Worm (Caenorhabditis elegans): ENCODE data around the gene T01C3.3.

DNA sequence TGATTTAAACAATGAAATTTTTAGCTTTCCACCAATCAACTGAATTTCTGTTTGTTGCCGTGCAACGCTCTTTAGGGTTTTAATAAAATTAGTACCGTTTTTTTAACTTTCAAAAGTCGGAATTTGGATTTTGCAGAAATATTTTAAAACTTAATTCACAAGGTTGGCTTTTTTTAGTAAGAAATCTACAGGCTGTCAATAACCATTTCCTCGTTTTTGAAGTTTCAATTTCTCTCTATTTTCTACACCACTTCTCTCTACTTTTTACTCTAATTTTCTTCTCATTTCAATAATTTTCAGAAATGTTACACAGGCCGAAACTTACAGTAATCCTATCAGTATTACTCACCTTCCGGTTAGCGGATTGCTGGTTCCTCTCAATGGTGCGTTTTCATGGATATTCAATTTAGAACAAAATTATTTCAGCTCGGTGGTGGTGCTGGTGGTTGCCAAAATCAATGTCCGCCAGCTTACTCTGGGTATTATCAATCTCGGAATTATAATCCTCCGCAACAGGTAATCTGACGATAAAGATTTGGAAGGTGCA, 14.2 kb downstream of the T01C3.3 start, which contains the start of the genes grd-12 and F02D8.1:
- TF ChIP-seq hlh-11 (tag; optimal IDR thresholded peaks at IDR 0.05) = no peak
- TF ChIP-seq nhr-11 (tag; optimal IDR thresholded peaks at IDR 0.05) = no peak
- TF ChIP-seq pha-4 (GFP tag; IDR thresholded peaks at IDR 0.05) = no peak
- TF ChIP-seq pha-4 (tag; optimal IDR thresholded peaks at IDR 0.05) = no peak
- no peak for TF ChIP-seq Y75B8A.6 (GFP tag; IDR thresholded peaks at IDR 0.05)
- TF ChIP-seq ZK546.5 (tag; optimal IDR thresholded peaks at IDR 0.05) = no peak
- no peak for TF ChIP-seq nhr-76 (tag; optimal IDR thresholded peaks at IDR 0.05)
